Worm (Caenorhabditis elegans): ENCODE results near the gene srh-277.

ce11 chrV:16155111-16155510 lies 27.9 kb upstream of the srh-277 start, which contains the start of gene str-97:
- TF ChIP-seq pha-4 (tag; optimal IDR thresholded peaks at IDR 0.05) = no peak
- TF ChIP-seq nhr-76 (tag; optimal IDR thresholded peaks at IDR 0.05) = no peak
- TF ChIP-seq lin-15B (tag; optimal IDR thresholded peaks at IDR 0.05) = no peak
- TF ChIP-seq ceh-16 (tag; optimal IDR thresholded peaks at IDR 0.05) = no peak
- no peak for TF ChIP-seq nhr-11 (tag; optimal IDR thresholded peaks at IDR 0.05)
- no peak for TF ChIP-seq egl-27 (tag; optimal IDR thresholded peaks at IDR 0.05)
- TF ChIP-seq elt-1 (tag; optimal IDR thresholded peaks at IDR 0.05) = no peak
- TF ChIP-seq ceh-82 (tag; optimal IDR thresholded peaks at IDR 0.05) = no peak
- no peak for TF ChIP-seq ZK546.5 (tag; optimal IDR thresholded peaks at IDR 0.05)
- TF ChIP-seq nhr-23 (tag; optimal IDR thresholded peaks at IDR 0.05) = no peak
- no peak for TF ChIP-seq R02D3.7 (tag; optimal IDR thresholded peaks at IDR 0.05)
- TF ChIP-seq daf-12 (tag; optimal IDR thresholded peaks at IDR 0.05) = no peak
